Fruit fly (Drosophila melanogaster): ENCODE data around the gene shd.

Gene shd

DNA sequence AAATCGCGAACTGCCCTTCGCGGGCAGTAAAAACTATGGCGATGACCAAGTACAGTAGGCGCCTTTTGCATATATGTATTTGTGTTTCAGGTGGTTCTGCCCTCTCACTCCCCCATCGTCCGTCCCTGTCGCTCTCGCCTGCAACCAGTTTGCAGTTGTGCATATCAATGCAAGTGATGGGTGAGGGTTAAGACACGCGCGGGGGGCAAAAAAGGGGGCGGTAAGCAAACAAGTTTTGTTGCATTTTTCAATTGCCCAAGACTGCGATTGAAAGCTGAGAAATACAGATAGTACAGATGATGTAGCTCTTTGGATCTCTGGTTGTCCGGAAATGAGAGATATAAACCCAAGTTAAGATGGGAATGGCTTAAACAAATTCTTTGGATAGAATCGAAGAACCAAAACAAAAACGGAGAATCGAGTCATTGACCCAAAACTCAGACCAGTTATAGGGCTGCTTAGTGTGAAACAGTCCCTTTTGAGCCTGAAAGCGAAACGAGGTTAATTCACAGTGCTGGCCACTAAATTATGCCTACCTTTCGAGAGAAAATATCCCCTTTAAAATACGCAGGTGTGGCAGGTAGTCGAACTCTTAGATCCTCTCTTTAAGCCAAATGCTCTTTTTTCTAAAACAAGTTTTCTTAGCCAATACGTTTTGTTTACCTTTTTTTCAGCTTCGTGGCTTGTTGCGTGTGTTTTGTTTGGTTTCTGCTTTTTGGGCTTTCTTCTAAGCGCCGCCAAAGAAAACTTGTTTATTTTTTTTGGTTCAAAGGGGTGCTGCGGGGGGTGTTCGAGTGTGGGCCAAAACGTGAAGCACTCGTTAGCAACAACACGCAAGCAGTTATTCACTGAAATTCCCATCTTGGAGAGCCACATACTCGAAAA, 10.4 kb downstream of the shd start:
- no peak for TF ChIP-seq CTCF (optimal IDR thresholded peaks at IDR 0.05)
- TF ChIP-seq CG8478 (optimal IDR thresholded peaks at IDR 0.05), result no peak

DNA sequence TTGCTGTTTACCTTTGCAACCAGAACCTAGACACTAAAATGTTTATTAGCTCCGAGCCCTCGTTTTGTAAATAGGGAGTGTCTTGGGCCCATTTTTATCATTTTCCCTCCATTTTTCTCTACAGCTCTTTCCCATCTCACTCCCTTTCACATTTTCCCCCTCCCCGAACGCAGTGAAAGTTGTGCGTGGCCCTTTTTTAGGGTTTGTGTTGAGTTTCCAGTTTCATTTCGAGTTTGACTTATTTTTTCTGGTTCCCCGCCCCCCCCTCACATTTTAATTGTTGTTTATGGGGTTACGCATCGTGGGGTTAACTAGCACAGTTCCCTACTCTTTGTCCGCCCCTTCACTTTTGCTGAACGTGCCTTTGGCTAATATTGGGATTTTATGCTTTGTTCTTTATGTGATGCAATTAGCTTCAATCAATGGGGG, 11.3 kb downstream of the shd start:
- TF ChIP-seq CG8478 (optimal IDR thresholded peaks at IDR 0.05), result no peak

DNA sequence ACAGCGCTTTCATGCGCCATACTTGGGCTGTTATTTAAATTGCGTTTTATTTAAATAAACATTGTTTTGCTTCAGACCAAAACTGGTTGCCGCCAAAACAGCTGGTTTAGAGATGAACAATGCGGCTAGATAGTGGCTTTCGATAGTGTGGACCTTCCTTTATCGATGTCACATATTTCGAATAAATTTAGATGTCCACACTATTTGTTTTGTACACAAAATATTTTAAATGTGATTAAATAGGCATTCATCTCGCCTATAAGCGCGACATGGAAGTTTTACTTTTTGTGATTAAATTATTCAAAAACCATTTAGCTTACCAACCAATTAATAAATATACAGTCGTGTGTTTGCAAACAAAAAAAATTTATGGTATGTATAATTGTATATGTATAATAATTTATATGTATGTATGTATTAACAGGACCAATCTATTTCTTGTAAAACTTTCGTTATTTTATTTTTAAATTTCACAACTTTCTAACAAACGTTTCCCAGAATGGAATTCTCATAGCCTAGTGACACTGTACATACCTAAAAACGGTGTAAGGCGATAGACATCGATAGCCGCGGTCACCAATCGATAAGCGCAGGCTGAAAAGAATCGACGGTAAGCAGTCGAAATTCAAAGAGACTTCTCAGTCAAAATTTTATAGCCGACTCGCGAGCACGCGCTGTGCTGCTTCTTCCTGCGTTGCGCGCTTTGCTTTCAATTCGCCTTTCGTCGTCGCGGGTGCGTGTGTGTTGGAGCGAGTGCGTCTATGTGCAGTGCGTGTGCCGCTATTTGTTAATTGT, 17.9 kb downstream of the shd start, which contains the start of the genes RecQ5 and dlp:
Gene RecQ5 (minus strand): TSS at position 114 of the 795 bp plus-strand sequence.
Gene dlp (plus strand): TSS at position 638 of the 795 bp plus-strand sequence.
- TF ChIP-seq CG8478 (optimal IDR thresholded peaks at IDR 0.05) (no peak), CTCF (optimal IDR thresholded peaks at IDR 0.05) (no peak)

DNA sequence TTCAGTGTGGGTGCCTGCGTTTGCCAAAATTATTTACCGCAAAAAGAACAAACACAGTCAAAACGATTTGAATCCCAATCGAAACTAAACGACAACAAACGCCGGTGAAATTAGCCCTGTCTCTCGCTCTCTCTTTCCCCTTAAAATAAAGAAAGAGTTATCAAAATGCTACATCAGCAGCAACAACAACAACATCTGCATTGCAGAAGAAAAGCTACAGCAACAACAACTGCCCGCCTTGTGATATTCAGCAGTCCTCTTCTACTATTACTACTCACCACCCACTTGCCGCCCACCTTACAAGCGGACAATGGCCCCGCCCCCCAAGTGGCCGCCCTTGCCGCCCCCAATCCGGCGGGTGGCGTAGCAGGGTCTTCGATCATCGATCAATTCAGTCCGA, 18.6 kb downstream of the shd start:
- TF ChIP-seq CTCF (optimal IDR thresholded peaks at IDR 0.05) (no peak), CG8478 (optimal IDR thresholded peaks at IDR 0.05) (no peak)

DNA sequence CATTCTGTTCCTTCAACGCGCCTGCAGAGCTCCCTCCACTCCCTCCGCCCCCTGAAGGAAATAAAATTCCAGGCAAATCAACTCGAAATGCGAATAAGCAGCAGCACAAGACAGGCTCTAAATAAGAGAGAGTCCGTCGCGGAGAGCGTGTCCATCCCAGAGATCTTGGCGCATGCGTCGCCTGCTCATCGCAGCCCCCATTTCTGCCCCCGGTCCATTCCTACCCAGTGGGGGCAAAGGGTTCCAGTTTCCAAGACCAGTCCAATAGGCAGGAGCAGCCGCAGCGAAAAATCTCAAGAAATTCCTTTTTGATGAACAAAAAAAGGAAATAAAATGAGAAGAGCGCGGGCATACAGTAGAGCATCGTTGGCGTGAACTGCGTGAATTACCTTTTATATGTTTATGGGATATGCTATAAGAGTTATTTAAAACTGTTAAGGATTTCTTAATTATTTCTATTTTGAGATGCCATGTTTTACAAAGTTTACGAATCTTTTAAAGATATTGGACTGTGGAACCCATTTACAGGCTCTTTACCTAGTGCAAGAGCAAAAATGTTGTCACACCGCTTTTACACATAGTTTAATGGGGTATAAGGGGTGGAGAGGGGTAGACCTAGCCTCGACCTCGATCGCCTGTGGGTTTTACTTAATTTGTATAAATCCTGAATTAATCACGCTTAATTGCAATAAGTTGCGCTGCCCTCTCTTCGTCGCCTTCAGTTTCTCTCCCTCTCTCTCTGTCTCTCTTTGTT, 19.9 kb downstream of the shd start:
- TF ChIP-seq CG8478 (optimal IDR thresholded peaks at IDR 0.05), result no peak
- TF ChIP-seq CTCF (optimal IDR thresholded peaks at IDR 0.05), result no peak

DNA sequence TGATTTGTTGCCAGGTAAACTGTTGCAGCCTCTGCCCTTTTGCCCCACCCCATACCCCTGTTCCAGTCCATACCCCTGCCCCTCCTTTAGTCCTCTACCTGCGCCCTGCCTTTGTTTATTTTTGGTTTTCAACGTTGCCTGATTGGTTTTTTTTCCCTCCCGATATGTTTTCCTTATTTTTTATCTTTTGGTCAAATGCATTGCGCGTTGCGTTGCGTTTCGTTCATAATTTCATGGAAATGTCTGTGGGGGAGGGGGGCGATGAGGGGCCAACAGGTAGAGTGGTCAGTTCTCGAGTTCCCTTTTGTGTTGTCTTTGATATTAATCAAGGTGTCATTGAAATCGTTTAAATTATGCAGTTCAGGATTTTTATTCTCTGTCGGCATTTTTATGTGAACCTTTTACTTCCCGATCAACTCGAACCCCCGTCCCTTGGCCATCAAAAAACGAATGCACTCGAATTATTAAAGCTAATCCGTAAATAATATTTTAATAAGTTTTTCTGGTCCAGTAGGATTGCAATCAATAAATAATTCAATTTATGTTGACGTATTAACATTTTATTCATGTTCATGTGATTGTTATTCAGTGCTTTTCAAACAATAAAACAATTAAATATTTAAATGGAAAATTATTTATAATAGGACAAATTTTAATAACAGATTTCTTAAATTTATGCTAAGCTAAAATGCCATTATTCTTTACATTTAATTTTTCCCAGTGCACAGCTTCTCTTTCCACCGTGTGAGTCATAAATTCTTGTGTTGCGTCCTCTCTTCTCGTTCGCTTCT, 20.7 kb downstream of the shd start:
- TF ChIP-seq CTCF (optimal IDR thresholded peaks at IDR 0.05) (no peak), CG8478 (optimal IDR thresholded peaks at IDR 0.05) (no peak)

DNA sequence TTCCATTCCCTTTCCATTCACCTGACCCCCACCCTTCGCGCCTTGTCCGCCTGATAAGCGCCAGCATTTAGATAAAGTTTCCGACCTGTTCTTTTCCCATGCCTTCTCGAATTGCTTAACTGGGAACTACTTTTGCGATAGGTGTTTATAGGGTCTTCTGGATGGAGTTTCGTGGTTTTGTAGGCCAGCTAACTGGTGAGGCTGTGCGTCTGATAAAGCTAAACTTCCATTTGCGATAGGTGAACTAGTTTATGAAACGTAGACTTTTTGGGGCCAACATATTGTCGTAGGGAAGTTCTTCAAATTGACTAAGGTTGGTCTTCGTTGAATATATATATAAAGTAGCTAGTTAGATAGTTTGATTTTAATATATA, 21.3 kb downstream of the shd start:
- no peak for TF ChIP-seq CG8478 (optimal IDR thresholded peaks at IDR 0.05)
- TF ChIP-seq CTCF (optimal IDR thresholded peaks at IDR 0.05), result no peak

DNA sequence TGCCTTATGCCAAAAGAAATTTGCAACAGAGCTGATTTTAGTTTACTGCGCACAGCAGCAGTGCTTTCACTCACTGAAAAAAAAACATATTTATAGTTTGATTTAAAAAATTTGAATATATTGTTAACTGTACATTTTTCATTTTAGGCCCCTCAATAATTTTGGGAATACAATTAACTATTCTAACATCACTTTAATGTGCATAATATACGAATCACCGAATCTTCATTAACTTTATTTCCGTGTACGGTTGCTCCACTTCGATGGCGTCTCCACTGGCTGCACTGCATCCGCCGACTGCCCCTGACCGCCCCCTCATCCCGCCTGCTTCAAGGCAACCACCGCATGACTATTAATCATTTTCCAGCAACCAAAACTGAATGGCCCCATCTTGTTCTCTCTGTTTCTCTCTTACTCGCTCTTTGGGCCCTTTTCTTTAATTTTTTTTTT, 22.5 kb downstream of the shd start:
- TF ChIP-seq CG8478 (optimal IDR thresholded peaks at IDR 0.05), result no peak
- no peak for TF ChIP-seq CTCF (optimal IDR thresholded peaks at IDR 0.05)

DNA sequence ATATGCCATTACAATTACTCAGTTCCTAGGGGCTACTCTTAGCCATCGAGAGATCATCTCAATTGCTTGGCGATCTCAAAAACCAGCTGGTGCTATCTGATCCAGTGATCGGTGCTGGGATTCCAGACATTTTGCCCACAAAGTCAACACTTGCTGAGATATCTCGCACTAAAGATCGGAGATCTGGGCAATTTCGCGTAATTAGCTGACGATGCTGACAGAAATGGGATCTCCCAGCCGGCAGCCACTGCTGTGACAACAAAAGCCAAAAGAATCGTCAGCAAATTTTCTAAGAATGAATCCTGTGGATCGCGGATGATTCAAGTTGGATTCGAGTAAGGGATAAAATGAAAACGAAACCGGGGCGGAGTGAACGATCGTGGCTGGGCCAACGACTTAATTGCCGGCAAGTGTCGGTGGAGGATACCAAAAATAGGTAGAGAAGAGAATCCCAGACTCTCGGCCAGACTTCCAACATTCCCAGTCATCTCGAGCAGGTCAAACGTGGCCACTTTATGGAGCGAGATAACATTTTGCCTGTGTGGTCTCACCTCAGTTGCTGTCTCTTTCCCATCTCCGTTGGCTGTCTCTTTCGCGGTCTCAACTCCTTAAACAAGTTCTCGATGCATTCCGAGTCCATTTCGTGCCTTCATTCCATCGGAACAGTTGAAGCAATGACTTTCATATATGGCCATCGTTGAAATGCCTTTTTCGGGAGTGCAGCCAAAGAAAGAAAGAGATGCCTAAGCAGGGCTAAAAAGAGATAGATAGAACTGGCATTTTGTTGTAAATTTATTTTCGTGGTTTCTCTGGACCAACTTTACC, 23.7 kb downstream of the shd start:
- TF ChIP-seq CG8478 (optimal IDR thresholded peaks at IDR 0.05), result no peak
- no peak for TF ChIP-seq CTCF (optimal IDR thresholded peaks at IDR 0.05)

DNA sequence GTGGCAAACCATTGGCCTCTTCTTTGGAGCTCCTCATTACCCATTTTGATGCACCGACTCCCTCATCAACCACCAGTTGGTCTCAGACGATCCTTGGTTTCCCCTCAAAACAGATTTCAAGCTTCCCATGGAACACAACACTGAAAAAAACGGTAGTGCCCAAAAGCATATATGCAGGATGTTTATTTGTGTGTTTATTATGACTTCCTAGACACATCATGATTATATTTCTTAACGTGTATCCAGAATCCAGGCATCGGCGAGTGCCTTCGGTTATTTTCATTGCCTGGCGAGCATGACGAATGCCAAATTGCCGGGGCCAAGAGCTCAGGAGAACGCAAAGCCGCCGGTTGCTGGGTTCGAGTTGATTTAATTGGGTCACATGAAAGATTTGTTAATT, 25.5 kb downstream of the shd start:
- TF ChIP-seq CTCF (optimal IDR thresholded peaks at IDR 0.05) (no peak), CG8478 (optimal IDR thresholded peaks at IDR 0.05) (no peak)

DNA sequence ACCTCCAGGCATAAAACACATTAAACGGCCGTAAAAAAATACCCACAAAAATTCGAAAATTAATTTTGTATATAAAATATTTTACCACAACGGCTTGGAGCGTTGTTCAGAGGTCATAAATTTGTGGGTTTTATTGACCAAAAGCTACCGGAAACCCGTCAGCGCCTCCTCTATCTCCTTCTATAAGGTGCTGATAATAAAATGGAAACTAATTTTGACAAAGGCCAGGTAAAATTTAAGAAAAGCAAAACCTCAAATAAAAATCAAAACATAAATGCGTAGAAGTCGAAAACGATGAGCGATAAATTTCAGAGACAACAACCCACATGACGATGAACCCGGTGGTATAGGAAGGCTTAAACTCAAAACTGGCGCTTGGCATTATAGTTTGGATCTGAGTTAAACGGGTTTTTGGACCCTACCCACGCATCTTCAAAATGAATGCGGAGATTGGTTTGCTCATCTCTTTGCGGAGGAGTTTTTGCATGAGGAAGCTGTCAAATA, 26.6 kb downstream of the shd start:
- no peak for TF ChIP-seq CG8478 (optimal IDR thresholded peaks at IDR 0.05)
- no peak for TF ChIP-seq CTCF (optimal IDR thresholded peaks at IDR 0.05)

DNA sequence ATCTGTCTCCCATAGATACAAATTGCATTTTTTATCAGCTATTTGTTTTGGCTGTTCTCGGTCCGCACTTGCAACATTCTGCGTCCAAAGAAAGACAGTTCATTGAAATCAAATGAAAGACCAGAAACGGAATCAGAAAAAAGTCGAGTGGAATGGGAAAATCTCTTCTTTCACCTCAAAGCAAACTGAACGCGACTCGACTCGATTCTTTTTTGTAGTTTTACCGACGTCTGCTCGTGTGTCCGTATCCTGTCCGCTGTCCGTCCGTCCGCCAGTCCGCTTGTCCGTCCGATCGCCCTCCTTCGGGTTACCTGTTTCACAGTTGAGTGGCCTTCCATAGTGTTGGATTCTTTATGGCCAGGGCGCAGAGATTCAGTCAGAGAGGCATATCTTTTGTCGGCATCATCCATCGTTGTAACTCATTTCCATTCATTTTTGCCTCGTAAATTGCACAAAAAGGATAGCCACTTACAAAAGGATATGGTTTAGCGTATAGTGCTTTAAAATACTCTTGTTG, 27.8 kb downstream of the shd start:
- TF ChIP-seq CG8478 (optimal IDR thresholded peaks at IDR 0.05) (no peak), CTCF (optimal IDR thresholded peaks at IDR 0.05) (no peak)

DNA sequence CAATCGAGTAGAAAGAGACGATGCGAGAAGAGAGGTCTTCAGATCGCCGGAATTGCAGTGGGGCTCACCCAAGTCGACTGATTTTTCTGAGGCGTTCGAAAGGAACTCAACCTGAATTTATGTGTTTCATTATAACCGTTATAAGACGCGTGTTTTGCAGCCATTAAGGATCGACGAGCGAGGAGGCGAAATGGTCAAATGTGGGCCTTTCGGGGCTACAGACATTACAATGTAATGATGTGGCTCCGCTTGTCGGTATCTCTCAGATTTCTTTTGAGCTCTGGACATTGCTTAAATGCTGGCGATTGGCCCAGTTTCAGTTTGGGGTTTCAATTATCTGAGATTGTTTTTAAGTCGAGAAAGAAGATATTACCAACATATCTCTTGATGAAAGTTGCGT, 28.6 kb downstream of the shd start:
- TF ChIP-seq CG8478 (optimal IDR thresholded peaks at IDR 0.05), result no peak
- no peak for TF ChIP-seq CTCF (optimal IDR thresholded peaks at IDR 0.05)

Data from S2 (cell line).